Fruit fly (Drosophila melanogaster) whole organism, embryonic: Measurements from ENCODE around the gene CG7912.

Experiments
- Bteb2 ChIP-seq: fragments of 200-800 bp; sonication (Bioruptor generic); optimal IDR thresholded peaks from 2 replicates; lab custom pipeline; 2016; ENCODE audit warnings: missing biosample characterization, missing genetic modification characterization
- CG1024 ChIP-seq: fragments of 200-800 bp; sonication (Bioruptor generic); IDR thresholded peaks from 2 replicates; pipeline ENCODE4 v1.3.6; 2022; ENCODE audit warnings: missing biosample characterization, missing genetic modification characterization
- CG10321 ChIP-seq: fragments of 200-800 bp; sonication (Bioruptor generic); IDR thresholded peaks from 2 replicates; pipeline ENCODE4 v1.3.6; 2022; ENCODE audit warnings: missing biosample characterization, missing genetic modification characterization
- CG11247 ChIP-seq: fragments of 200-800 bp; sonication (Bioruptor generic); IDR thresholded peaks from 2 replicates; pipeline ENCODE4 v1.3.6; 2022; ENCODE audit warnings: missing biosample characterization, missing genetic modification characterization
- CG11456 ChIP-seq: fragments of 200-800 bp; sonication (Bioruptor generic); IDR thresholded peaks from 3 replicates; pipeline ENCODE4 v1.3.6; 2022; ENCODE audit warnings: missing biosample characterization, missing genetic modification characterization
- CG11504 ChIP-seq: fragments of 200-800 bp; sonication (Bioruptor generic); optimal IDR thresholded peaks from 3 replicates; lab custom pipeline; 2019; ENCODE audit warnings: missing biosample characterization, mild to moderate bottlenecking, missing genetic modification characterization, moderate library complexity
- CG12071 ChIP-seq: fragments of 200-800 bp; sonication (Bioruptor generic); optimal IDR thresholded peaks from 3 replicates; lab custom pipeline; 2018; ENCODE audit warnings: missing biosample characterization, mild to moderate bottlenecking, missing genetic modification characterization
- CG12104 ChIP-seq: fragments of 200-800 bp; sonication (Bioruptor generic); optimal IDR thresholded peaks from 3 replicates; lab custom pipeline; 2016; ENCODE audit warnings: missing biosample characterization, missing genetic modification characterization
- CG13894 ChIP-seq: fragments of 200-800 bp; sonication (Bioruptor generic); optimal IDR thresholded peaks from 3 replicates; lab custom pipeline; 2018; ENCODE audit warnings: missing biosample characterization, mild to moderate bottlenecking, missing genetic modification characterization, moderate library complexity
- CG15601 ChIP-seq: fragments of 200-800 bp; sonication (Bioruptor generic); optimal IDR thresholded peaks from 3 replicates; lab custom pipeline; 2019; ENCODE audit warnings: missing biosample characterization, mild to moderate bottlenecking, missing genetic modification characterization, moderate library complexity
- CG1832 ChIP-seq: fragments of 200-800 bp; sonication (Bioruptor generic); optimal IDR thresholded peaks from 2 replicates; lab custom pipeline; 2017; ENCODE audit warnings: missing biosample characterization, mild to moderate bottlenecking, missing genetic modification characterization, inconsistent platforms
- CG18476 ChIP-seq: fragments of 200-800 bp; sonication (Bioruptor generic); optimal IDR thresholded peaks from 2 replicates; lab custom pipeline; 2016; ENCODE audit warnings: missing biosample characterization, mild to moderate bottlenecking, missing genetic modification characterization
- CG18599 ChIP-seq: fragments of 200-800 bp; sonication (Bioruptor generic); optimal IDR thresholded peaks from 3 replicates; lab custom pipeline; 2017; ENCODE audit warnings: missing biosample characterization, missing genetic modification characterization, mild to moderate bottlenecking, moderate library complexity, missing genetic modification reagents
- CG2129 ChIP-seq: fragments of 200-800 bp; sonication (Bioruptor generic); IDR thresholded peaks from 2 replicates; pipeline ENCODE4 v1.3.6; 2022; ENCODE audit warnings: missing biosample characterization, missing genetic modification characterization; ENCODE audit not compliant: partially characterized antibody
- CG3065 ChIP-seq: fragments of 200-800 bp; sonication (Bioruptor generic); optimal IDR thresholded peaks from 2 replicates; lab custom pipeline; 2016; ENCODE audit warnings: missing biosample characterization, missing genetic modification characterization
- CG32532 ChIP-seq: fragments of 200-800 bp; sonication (Bioruptor generic); IDR thresholded peaks from 2 replicates; pipeline ENCODE4 v1.3.6; 2022; ENCODE audit warnings: missing biosample characterization, missing genetic modification characterization
- CG3281 ChIP-seq: fragments of 200-800 bp; sonication (Bioruptor generic); optimal IDR thresholded peaks from 3 replicates; lab custom pipeline; 2017; ENCODE audit warnings: missing biosample characterization, mild to moderate bottlenecking, missing genetic modification characterization
- CG3407 ChIP-seq: fragments of 200-800 bp; sonication (Bioruptor generic); optimal IDR thresholded peaks from 2 replicates; lab custom pipeline; 2018; ENCODE audit warnings: missing biosample characterization, mild to moderate bottlenecking, missing genetic modification characterization
- CG34376 ChIP-seq: fragments of 200-800 bp; sonication (Bioruptor generic); optimal IDR thresholded peaks from 2 replicates; lab custom pipeline; 2018; ENCODE audit warnings: missing biosample characterization, mild to moderate bottlenecking, missing genetic modification characterization
- CG4360 ChIP-seq: fragments of 200-800 bp; sonication (Bioruptor generic); IDR thresholded peaks from 2 replicates; pipeline ENCODE4 v1.3.6; 2022; ENCODE audit warnings: missing biosample characterization, missing genetic modification characterization
- CG7357 ChIP-seq: fragments of 200-800 bp; sonication (Bioruptor generic); IDR thresholded peaks from 3 replicates; pipeline ENCODE4 v1.3.6; 2022; ENCODE audit warnings: missing biosample characterization, missing genetic modification characterization
- CG8290 ChIP-seq, 3 experiments: fragments of 200-800 bp; sonication (Bioruptor generic); optimal IDR thresholded peaks; 2 replicates each; lab custom pipeline; 2016 to 2019; ENCODE audit warnings: missing biosample characterization in 3 of 3, missing genetic modification characterization in 3 of 3, mild to moderate bottlenecking in 2 of 3, moderate library complexity in 1 of 3
- Dbx ChIP-seq: fragments of 200-800 bp; sonication (Bioruptor generic); IDR thresholded peaks from 3 replicates; pipeline ENCODE4 v1.3.6; 2022; ENCODE audit warnings: missing biosample characterization, missing genetic modification characterization
- Drgx ChIP-seq: fragments of 200-800 bp; sonication (Bioruptor generic); IDR thresholded peaks from 2 replicates; pipeline ENCODE4 v1.3.6; 2022; ENCODE audit warnings: missing biosample characterization, missing genetic modification characterization
- Eip74EF ChIP-seq, 2 experiments: fragments of 200-800 bp in 1 of 2; fragments of >200 bp in 1 of 2; sonication (Bioruptor generic) in 1 of 2; optimal IDR thresholded peaks; 2 replicates each; lab custom pipeline; 2017 to 2019; ENCODE audit warnings: missing biosample characterization in 2 of 2, missing genetic modification characterization in 2 of 2, mild to moderate bottlenecking in 1 of 2, moderate library complexity in 1 of 2
- Hmr ChIP-seq: fragments of 200-800 bp; sonication (Bioruptor generic); optimal IDR thresholded peaks from 3 replicates; lab custom pipeline; 2017; ENCODE audit warnings: mild to moderate bottlenecking, missing biosample characterization, missing genetic modification reagents, missing genetic modification characterization
- MESR4 ChIP-seq: fragments of 200-800 bp; sonication (Bioruptor generic); optimal IDR thresholded peaks from 2 replicates; lab custom pipeline; 2018; ENCODE audit warnings: missing biosample characterization, mild to moderate bottlenecking, missing genetic modification characterization, moderate library complexity
- Myb ChIP-seq: fragments of 200-800 bp; sonication (Bioruptor generic); optimal IDR thresholded peaks from 2 replicates; lab custom pipeline; 2016; ENCODE audit warnings: missing biosample characterization, missing genetic modification characterization
- NC2α ChIP-seq: fragments of 200-800 bp; sonication (Bioruptor generic); optimal IDR thresholded peaks from 2 replicates; lab custom pipeline; 2016; ENCODE audit warnings: missing biosample characterization, missing genetic modification characterization
- Ptx1 ChIP-seq: fragments of 200-800 bp; sonication (Bioruptor generic); IDR thresholded peaks from 2 replicates; pipeline ENCODE4 v1.3.6; 2022; ENCODE audit warnings: missing biosample characterization, missing genetic modification characterization
- Sin3A ChIP-seq: fragments of >200 bp; optimal IDR thresholded peaks from 2 replicates; lab custom pipeline; 2018
- Stat92E ChIP-seq, 3 experiments: fragments of >200 bp in 2 of 3; fragments of 200-800 bp in 1 of 3; sonication (Bioruptor generic) in 1 of 3; optimal IDR thresholded peaks; 2 replicates each; lab custom pipeline; 2017 to 2019; ENCODE audit warnings: missing biosample characterization in 3 of 3, missing genetic modification characterization in 3 of 3, mild to moderate bottlenecking in 1 of 3, moderate library complexity in 1 of 3
- Trl ChIP-seq, 3 experiments: fragments of >200 bp in 2 of 3; fragments of 200-800 bp in 1 of 3; sonication (Bioruptor generic) in 1 of 3; optimal IDR thresholded peaks; 2 replicates in 1 of 3; 3 replicates in 2 of 3; lab custom pipeline; 2016 to 2017; ENCODE audit warnings: missing biosample characterization in 1 of 3, missing genetic modification characterization in 1 of 3
- Usf ChIP-seq: fragments of 200-800 bp; sonication (Bioruptor generic); optimal IDR thresholded peaks from 2 replicates; lab custom pipeline; 2017; ENCODE audit warnings: missing genotype, missing biosample characterization, missing genetic modification characterization
- bcd ChIP-seq: fragments of 200-800 bp; sonication (Bioruptor generic); optimal IDR thresholded peaks from 2 replicates; lab custom pipeline; 2017; ENCODE audit warnings: missing biosample characterization, mild to moderate bottlenecking, missing genetic modification characterization
- chinmo ChIP-seq: fragments of 200-800 bp; sonication (Bioruptor generic); IDR thresholded peaks from 4 replicates; pipeline ENCODE4 v1.3.6; 2022; ENCODE audit warnings: missing biosample characterization, missing genetic modification characterization; ENCODE audit not compliant: partially characterized antibody
- da ChIP-seq: fragments of 200-800 bp; sonication (Bioruptor generic); optimal IDR thresholded peaks from 2 replicates; lab custom pipeline; 2016; ENCODE audit warnings: missing biosample characterization, missing genetic modification characterization
- dpn ChIP-seq, 2 experiments: fragments of 200-800 bp; sonication (Bioruptor generic); optimal IDR thresholded peaks; 3 replicates each; lab custom pipeline; 2016; ENCODE audit warnings: missing biosample characterization in 2 of 2, missing genetic modification characterization in 2 of 2
- gcm ChIP-seq: fragments of 200-800 bp; sonication (Bioruptor generic); optimal IDR thresholded peaks from 2 replicates; lab custom pipeline; 2019; ENCODE audit warnings: missing biosample characterization, mild to moderate bottlenecking, missing genetic modification characterization, moderate library complexity
- hbn ChIP-seq: fragments of 200-800 bp; sonication (Bioruptor generic); IDR thresholded peaks from 2 replicates; pipeline ENCODE4 v1.3.6; 2022; ENCODE audit warnings: missing biosample characterization, missing genetic modification characterization; ENCODE audit not compliant: partially characterized antibody
- her ChIP-seq: fragments of 200-800 bp; sonication (Bioruptor generic); optimal IDR thresholded peaks from 2 replicates; lab custom pipeline; 2016; ENCODE audit warnings: missing biosample characterization, missing genetic modification characterization
- lab ChIP-seq: fragments of 200-800 bp; sonication (Bioruptor generic); optimal IDR thresholded peaks from 3 replicates; lab custom pipeline; 2017; ENCODE audit warnings: missing biosample characterization, missing genetic modification characterization, mild to moderate bottlenecking, moderate library complexity, missing genetic modification reagents
- lbe ChIP-seq: fragments of 200-800 bp; sonication (Bioruptor generic); optimal IDR thresholded peaks from 2 replicates; lab custom pipeline; 2016; ENCODE audit warnings: missing biosample characterization, mild to moderate bottlenecking, missing genetic modification characterization
- pita ChIP-seq: fragments of 200-800 bp; sonication (Bioruptor generic); optimal IDR thresholded peaks from 2 replicates; lab custom pipeline; 2017; ENCODE audit warnings: missing biosample characterization, mild to moderate bottlenecking, missing genetic modification characterization
- sim ChIP-seq: fragments of 200-800 bp; sonication (Bioruptor generic); IDR thresholded peaks from 2 replicates; pipeline ENCODE4 v1.3.6; 2022; ENCODE audit warnings: missing biosample characterization, missing genetic modification characterization
- slbo ChIP-seq: fragments of 200-800 bp; sonication (Bioruptor generic); IDR thresholded peaks from 2 replicates; pipeline ENCODE4 v1.3.6; 2022; ENCODE audit warnings: missing biosample characterization, missing genetic modification characterization
- stwl ChIP-seq: fragments of 200-800 bp; sonication (Bioruptor generic); optimal IDR thresholded peaks from 3 replicates; lab custom pipeline; 2018; ENCODE audit warnings: missing biosample characterization, mild to moderate bottlenecking, missing genetic modification characterization, moderate library complexity
- tgo ChIP-seq: fragments of 200-800 bp; sonication (Bioruptor generic); IDR thresholded peaks from 3 replicates; pipeline ENCODE4 v1.3.6; 2022; ENCODE audit warnings: missing biosample characterization, missing genetic modification characterization
- wdn ChIP-seq: fragments of 200-800 bp; sonication (Bioruptor generic); IDR thresholded peaks from 2 replicates; pipeline ENCODE4 v1.3.6; 2022; ENCODE audit warnings: missing biosample characterization, missing genetic modification characterization
- zen ChIP-seq: fragments of 200-800 bp; sonication (Bioruptor generic); optimal IDR thresholded peaks from 3 replicates; lab custom pipeline; 2018; ENCODE audit warnings: missing biosample characterization, mild to moderate bottlenecking, missing genetic modification characterization, moderate library complexity

Gene CG7912

dm6 chr3R:29959329-29959728, 49.7 kb downstream of the CG7912 start (continued):
- TF ChIP-seq CG3407 (GFP tag; lab: Kevin White, UChicago): no peak
- TF ChIP-seq her (GFP tag; lab: Kevin White, UChicago): no peak
- TF ChIP-seq CG12071 (GFP tag; lab: Kevin White, UChicago): no peak
- no peak for TF ChIP-seq CG7357 (GFP tag; lab: Robert Waterston, UW)
- no peak for TF ChIP-seq Stat92E (GFP tag; optimal IDR thresholded peaks at IDR 0.05; lab: Kevin White, UChicago)
- TF ChIP-seq CG11504: peak; percentile 11
- TF ChIP-seq CG12104 (GFP tag; lab: Kevin White, UChicago): no peak
- no peak for TF ChIP-seq sim
- no peak for TF ChIP-seq dpn (GFP tag; optimal IDR thresholded peaks at IDR 0.05; lab: Kevin White, UChicago)
- TF ChIP-seq CG18476 (GFP tag; lab: Kevin White, UChicago): no peak
- no peak for TF ChIP-seq Sin3A (lab: Kevin White, UChicago)
- 0 out of 2 replicates have a peak, but pooled peaks have one; percentile 29 for TF ChIP-seq CG11247 (GFP tag; lab: Robert Waterston, UW)
- TF ChIP-seq CG2129 (GFP tag; lab: Robert Waterston, UW): no peak
- TF ChIP-seq CG11456: peak; percentile 29; the same call in 1 of the 3 replicates
- TF ChIP-seq CG10321: no peak
- TF ChIP-seq Myb (GFP tag; lab: Kevin White, UChicago): no peak
- peak; percentile 1 for TF ChIP-seq Hmr (GFP tag; lab: Kevin White, UChicago)
- TF ChIP-seq Drgx (GFP tag; lab: Robert Waterston, UW): no peak
- no peak for TF ChIP-seq hbn (GFP tag; lab: Robert Waterston, UW)
- TF ChIP-seq stwl (tag; lab: Kevin White, UChicago): no peak
- no peak for TF ChIP-seq Bteb2
- TF ChIP-seq CG13894 (tag; lab: Kevin White, UChicago): no peak
- no peak for TF ChIP-seq Usf (GFP tag; lab: Kevin White, UChicago)
- TF ChIP-seq CG32532 (GFP tag; lab: Robert Waterston, UW): 0 out of 2 replicates have a peak, but pooled peaks have one; percentile 16
- TF ChIP-seq bcd (GFP tag; lab: Kevin White, UChicago): no peak
- peak; percentile 56 for TF ChIP-seq CG18599 (GFP tag; lab: Kevin White, UChicago)
- TF ChIP-seq lbe (GFP tag; lab: Kevin White, UChicago): no peak
- no peak for TF ChIP-seq Eip74EF (GFP tag; optimal IDR thresholded peaks at IDR 0.05; lab: Kevin White, UChicago)
- TF ChIP-seq MESR4 (GFP tag; lab: Kevin White, UChicago): no peak
- TF ChIP-seq CG4360 (GFP tag; lab: Robert Waterston, UW): no peak
- peak; percentile 3 for TF ChIP-seq CG3281 (GFP tag; lab: Kevin White, UChicago)
- TF ChIP-seq gcm: no peak
- TF ChIP-seq CG1024 (GFP tag; lab: Robert Waterston, UW): no peak
- TF ChIP-seq pita (GFP tag; lab: Kevin White, UChicago): no peak
- no peak for TF ChIP-seq CG3065 (GFP tag; lab: Kevin White, UChicago)
- TF ChIP-seq Ptx1 (GFP tag; lab: Robert Waterston, UW): no peak
- no peak for TF ChIP-seq CG8290 (GFP tag; optimal IDR thresholded peaks at IDR 0.05; lab: Kevin White, UChicago)
- no peak for TF ChIP-seq CG8290 (tag; optimal IDR thresholded peaks at IDR 0.05; lab: Kevin White, UChicago)
- TF ChIP-seq wdn (GFP tag; lab: Robert Waterston, UW): peak; percentile 38; the same call in 1 of the 2 replicates
- TF ChIP-seq CG34376: no peak
- no peak for TF ChIP-seq CG15601
- TF ChIP-seq da: no peak
- no peak for TF ChIP-seq tgo (GFP tag; lab: Robert Waterston, UW)
- TF ChIP-seq chinmo (GFP tag; lab: Robert Waterston, UW): no peak
- no peak for TF ChIP-seq Trl (optimal IDR thresholded peaks at IDR 0.05; lab: Kevin White, UChicago)
- TF ChIP-seq Trl (GFP tag; optimal IDR thresholded peaks at IDR 0.05; lab: Kevin White, UChicago): no peak
- TF ChIP-seq CG1832: no peak
- no peak for TF ChIP-seq NC2α (GFP tag; lab: Kevin White, UChicago)
- no peak for TF ChIP-seq zen (tag; lab: Kevin White, UChicago)
- peak; percentile 30 for TF ChIP-seq lab (GFP tag; lab: Kevin White, UChicago)
- 0 out of 3 replicates have a peak, but pooled peaks have one; percentile 15 for TF ChIP-seq Dbx (GFP tag; lab: Robert Waterston, UW)
- TF ChIP-seq slbo (GFP tag; lab: Robert Waterston, UW): peak; percentile 48
